Worm (Caenorhabditis elegans): ENCODE results near the gene oig-5.
"Not testable (repeated sequence)": the region's sequence is repeated elsewhere in the genome, so short reads cannot be mapped to it uniquely, and the experiment has no call there.

The oig-5 gene

DNA sequence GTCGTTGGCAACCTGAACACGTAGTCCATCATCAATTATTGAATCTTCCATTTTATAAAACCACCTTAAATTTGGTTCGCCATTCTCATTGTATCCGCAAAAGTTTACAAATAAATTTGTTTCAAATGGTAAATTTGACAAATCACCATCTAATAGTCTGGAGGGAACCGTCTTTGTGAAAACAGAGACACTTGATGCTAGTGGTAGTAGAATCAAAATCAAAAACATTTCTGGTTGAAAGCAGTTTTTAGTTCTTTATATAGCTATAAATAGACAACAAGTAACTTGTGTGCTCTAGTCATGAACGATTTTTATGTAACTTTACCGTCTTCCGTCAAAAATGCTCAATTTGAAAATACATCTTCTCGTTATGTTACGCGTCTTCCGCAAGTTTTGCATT is 36.1 kb downstream of the oig-5 start, which contains the start of gene Y57G11C.20:
Y57G11C.20 (plus strand) TSS at position 301 of the 400 bp plus-strand sequence.
- TF ChIP-seq flt-1, T22C8.4, ztf-23 (GFP tag; IDR thresholded peaks at IDR 0.05): not testable (repeated sequence)

DNA sequence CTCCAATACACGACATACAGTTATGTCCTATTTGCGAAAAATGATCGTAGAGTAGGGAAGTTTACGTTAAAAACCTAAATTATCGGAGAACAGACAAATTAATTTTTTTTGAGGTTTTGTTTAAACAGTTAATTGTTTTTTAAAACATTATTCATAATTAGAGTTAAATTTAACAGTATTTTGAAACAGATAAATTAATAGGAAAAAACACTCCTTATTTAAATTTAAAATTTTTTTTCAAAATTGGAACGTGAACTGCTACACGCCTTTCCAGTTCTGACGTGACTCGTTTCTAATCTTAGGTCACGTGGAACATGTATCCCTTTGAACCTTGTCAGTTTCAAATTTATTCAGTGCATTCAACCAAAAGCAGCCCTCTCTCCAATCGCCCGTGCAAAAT is 46.7 kb downstream of the oig-5 start, which contains the start of gene Y57G11C.52:
Y57G11C.52 (plus strand) TSS at position 301 of the 400 bp plus-strand sequence.
- TF ChIP-seq cog-1 (tag; optimal IDR thresholded peaks at IDR 0.05): no peak
- no peak for TF ChIP-seq med-1 (GFP tag; optimal IDR thresholded peaks at IDR 0.05; ENCODE audit: insufficient read depth)
- TF ChIP-seq ztf-29 (GFP tag; IDR thresholded peaks at IDR 0.05): no peak
- no peak for TF ChIP-seq flt-1 (GFP tag; IDR thresholded peaks at IDR 0.05)
- TF ChIP-seq tab-1 (GFP tag; IDR thresholded peaks at IDR 0.05): no peak
- TF ChIP-seq T22C8.4 (GFP tag; IDR thresholded peaks at IDR 0.05): no peak
- TF ChIP-seq klf-2 (GFP tag; conservative IDR thresholded peaks at IDR 0.05): no peak
- no peak for TF ChIP-seq ztf-23 (GFP tag; IDR thresholded peaks at IDR 0.05)
- TF ChIP-seq ref-1 (GFP tag; conservative IDR thresholded peaks at IDR 0.05): no peak

Measured in whole organism, midembryonic.